Worm (Caenorhabditis elegans) whole organism, L4/young adult: Measurements from ENCODE around the gene ZK896.5.

Experiments used
- W03F9.2 ChIP-seq: fragments of 150-350 bp; optimal IDR thresholded peaks from 2 replicates; lab custom pipeline; 2014; ENCODE audit warnings: missing biosample characterization, missing genetic modification characterization
- dao-5 ChIP-seq: sonication (generic microtip); optimal IDR thresholded peaks from 2 replicates; lab custom pipeline; 2016; ENCODE audit warnings: missing genotype, missing genetic modification characterization, moderate library complexity, missing compliant biosample characterization
- him-1 ChIP-seq: sonication (generic microtip); optimal IDR thresholded peaks from 2 replicates; lab custom pipeline; 2016; ENCODE audit warnings: missing genotype, missing genetic modification reagents, missing genetic modification characterization, missing compliant biosample characterization

- TF ChIP-seq him-1 (tag; lab: Kevin White, UChicago), result no peak
- no peak for TF ChIP-seq dao-5 (tag; lab: Kevin White, UChicago)
- TF ChIP-seq W03F9.2 (tag; lab: Kevin White, UChicago), result peak; percentile 42
Measured at ce11 chrIV:12831609-12832500, 47.6 kb downstream of the ZK896.5 start.
